Fruit fly (Drosophila melanogaster) S2 (cell line): ENCODE results near the gene CARPB.

Experiments used
- CG8478 ChIP-seq: fragments of >200 bp; optimal IDR thresholded peaks from 2 replicates; lab custom pipeline; 2018
- CTCF ChIP-seq, 2 experiments: fragments of >200 bp; optimal IDR thresholded peaks; 2 replicates each; lab custom pipeline; 2018

CARPB gene

DNA sequence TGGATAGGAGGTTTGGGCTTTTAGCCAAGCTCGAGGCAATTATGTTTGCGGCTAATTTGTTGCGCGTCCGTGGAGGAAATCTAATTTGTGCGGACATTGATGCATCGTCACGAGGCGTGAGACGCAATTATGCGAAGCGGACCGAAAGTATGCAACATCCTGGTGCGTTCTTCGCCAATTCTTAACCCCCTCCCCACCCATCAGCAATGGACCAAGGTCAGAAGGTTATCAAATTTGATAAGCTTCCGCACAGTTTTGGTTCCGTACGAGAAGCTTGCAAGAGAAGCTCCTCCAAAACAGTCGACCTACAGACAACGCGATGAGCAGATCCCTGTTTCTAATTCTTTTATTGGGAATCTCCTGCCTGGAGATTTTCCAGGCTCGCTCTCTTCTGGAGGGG is 95.1 kb downstream of the CARPB start, which contains the start of gene CG1468:
Gene CG1468 (plus strand): TSS at position 298 of the 400 bp plus-strand sequence.
- TF ChIP-seq CG8478 (no peak), CTCF (optimal IDR thresholded peaks at IDR 0.05; lab: Kevin White, UChicago) (no peak)

DNA sequence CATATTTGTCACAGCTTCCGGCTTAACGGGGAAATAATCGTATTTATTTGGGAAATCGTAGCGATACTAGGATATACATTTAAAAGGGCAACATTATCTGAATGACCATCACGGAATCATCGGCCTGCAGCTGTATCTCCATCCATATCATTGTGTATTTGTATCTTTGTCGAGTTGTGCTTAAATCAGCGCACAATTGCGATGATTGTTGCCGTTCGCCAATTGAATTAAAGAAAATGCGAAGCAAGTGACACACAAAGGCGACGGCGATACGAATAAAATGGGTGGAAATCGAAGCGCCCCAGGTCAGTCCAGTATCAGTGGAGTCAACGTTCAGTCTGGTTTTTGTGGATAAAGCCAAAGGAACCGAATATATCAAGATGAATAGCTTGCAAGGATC is 96.5 kb downstream of the CARPB start, which contains the start of gene CG9686:
Gene CG9686 (plus strand): TSS at position 301 of the 400 bp plus-strand sequence.
- no peak for TF ChIP-seq CTCF (optimal IDR thresholded peaks at IDR 0.05; lab: Kevin White, UChicago)
- TF ChIP-seq CG8478, result no peak

DNA sequence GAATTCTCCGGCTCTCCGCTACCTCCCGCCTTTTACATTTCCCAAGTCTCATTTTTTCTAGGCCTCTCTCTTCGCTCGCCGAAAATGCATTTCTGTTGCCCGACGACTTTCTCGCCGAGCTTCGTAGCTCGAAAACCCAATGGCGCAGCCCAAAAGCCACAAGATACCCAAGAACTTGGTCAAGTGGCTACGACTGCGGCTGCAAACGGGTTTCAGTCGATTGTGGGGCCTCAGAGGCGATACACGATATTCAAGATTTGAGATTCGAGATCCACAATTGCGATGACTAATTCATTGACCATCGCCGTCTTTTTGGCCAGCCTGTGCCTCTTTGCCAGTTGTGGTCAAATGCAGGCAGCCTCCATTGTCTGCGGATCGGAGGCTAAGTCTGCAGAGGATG is 98.7 kb downstream of the CARPB start, which contains the start of gene CG9689:
Gene CG9689 (plus strand): TSS at position 208 of the 400 bp plus-strand sequence.
- TF ChIP-seq CTCF (optimal IDR thresholded peaks at IDR 0.05; lab: Kevin White, UChicago), result no peak
- TF ChIP-seq CG8478, result no peak

DNA sequence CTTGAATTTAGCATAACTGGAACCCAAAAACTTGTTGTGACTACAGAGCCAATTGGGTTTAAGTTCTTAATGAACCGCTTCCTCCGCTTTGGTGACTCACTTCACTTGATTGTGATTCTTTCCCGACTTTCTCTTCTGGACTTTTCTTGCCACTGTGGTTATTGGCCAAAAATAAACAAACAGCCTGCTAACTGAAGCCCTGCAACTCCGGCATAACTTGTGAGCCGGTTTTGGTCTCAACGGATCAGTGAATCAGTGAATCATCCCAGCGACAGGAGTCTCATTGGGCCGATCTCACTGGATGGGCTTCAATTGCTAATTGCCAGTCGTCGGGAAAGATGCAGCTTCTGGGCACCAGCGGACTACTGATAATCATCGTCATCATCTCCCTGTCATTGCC is 99.9 kb downstream of the CARPB start:
- TF ChIP-seq CG8478 (no peak), CTCF (optimal IDR thresholded peaks at IDR 0.05; lab: Kevin White, UChicago) (no peak)

DNA sequence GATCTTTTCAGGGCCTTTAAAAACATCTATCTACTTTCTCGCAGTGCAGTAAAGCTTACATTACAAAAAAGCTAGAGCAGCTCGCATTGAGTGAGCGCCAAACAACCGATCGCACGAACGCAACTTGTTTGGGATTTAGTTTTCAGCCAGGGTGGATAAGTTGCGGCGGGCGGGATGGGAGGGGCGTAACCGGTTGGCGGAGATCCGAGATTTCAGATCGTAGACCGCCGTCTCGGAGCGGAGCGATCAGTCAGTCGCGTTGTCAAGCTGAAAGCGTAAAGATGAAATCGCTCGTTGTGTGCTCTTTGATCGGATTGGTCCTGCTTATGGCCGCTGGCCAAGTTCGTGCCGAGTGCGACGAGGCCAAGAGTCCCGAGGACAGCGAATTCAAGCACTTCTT is 101.2 kb downstream of the CARPB start, which contains the start of gene CG9691:
Gene CG9691 (plus strand): TSS at position 222 of the 400 bp plus-strand sequence.
- TF ChIP-seq CTCF (optimal IDR thresholded peaks at IDR 0.05; lab: Kevin White, UChicago), result no peak
- TF ChIP-seq CG8478, result no peak

DNA sequence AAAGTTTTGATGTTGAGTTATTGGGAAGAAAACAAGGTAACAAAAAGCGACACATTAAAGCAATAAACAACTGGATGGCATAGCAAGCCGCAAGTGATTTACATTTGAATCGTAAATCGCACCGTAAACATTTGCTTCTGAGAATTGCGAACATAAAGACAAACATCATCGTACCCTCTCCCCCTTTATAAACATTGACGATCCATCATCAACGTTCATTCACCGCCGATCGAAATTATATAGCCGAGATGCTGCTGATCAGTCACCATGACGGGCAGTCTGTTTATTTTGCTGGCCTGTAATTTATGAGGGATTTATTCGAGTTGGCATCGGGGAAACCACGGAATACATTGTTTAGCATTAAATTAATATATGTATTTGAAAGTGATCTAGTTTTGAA is 102.3 kb downstream of the CARPB start:
- TF ChIP-seq CG8478 (no peak), CTCF (optimal IDR thresholded peaks at IDR 0.05; lab: Kevin White, UChicago) (no peak)

DNA sequence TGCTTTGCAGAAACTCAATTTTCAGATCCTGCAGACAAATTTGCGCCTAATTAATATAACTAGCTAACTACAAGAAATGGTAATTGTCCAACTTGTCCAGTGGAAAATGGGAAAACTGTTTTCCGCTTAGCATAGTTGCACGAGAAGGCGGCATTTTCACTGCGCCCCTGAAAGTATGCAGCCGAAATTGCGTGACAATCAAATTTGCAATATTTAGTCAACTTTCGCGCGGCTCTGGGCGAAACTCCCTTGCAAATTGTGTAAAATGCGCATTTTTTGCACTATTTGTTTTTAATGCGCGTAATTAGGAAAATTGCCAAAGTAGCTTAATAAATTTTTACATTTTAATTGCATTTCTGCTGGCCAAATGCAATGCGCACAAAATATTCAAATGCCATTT is 106.7 kb downstream of the CARPB start:
- TF ChIP-seq CTCF (optimal IDR thresholded peaks at IDR 0.05; lab: Kevin White, UChicago) (no peak), CG8478 (no peak)

DNA sequence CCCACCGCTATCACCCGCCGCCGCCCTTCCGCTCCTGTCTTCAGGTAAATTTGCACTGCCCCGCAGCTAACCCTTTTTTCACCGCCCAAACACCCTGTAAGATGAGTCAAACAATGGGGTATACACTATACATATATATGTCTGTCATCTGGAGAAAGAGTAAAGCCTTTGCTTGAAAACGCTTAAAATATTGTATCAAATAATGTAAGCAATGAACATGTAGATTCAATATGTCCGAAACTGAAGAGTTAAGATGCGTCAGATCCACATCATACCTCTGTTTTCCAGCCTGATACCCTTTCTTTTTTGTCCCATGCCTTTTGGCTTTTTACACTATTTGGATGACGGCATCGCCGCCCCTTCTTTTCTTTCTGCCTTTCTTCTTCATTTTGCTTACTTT is 109.8 kb downstream of the CARPB start:
- no peak for TF ChIP-seq CTCF (optimal IDR thresholded peaks at IDR 0.05; lab: Kevin White, UChicago)

DNA sequence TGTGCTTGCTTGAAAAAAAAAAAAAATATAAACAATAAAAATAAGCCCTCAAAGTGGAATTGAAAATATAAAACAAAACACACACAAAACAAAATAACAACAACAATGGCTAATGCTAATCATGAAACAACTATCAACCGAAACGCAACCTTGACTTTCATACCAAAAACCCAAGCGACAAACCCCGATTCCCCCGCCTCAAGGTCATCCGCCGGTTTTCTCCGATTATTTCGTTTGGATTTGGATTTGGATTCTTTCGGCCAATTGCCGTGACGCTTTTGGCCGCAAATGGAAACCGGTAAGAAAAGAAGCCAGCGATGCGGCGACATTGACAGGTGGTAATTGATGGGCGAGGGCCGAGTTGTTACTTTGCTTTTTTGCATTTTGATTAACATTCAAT is 114.6 kb downstream of the CARPB start:
- TF ChIP-seq CG8478, result no peak
- TF ChIP-seq CTCF (optimal IDR thresholded peaks at IDR 0.05; lab: Kevin White, UChicago), result no peak

DNA sequence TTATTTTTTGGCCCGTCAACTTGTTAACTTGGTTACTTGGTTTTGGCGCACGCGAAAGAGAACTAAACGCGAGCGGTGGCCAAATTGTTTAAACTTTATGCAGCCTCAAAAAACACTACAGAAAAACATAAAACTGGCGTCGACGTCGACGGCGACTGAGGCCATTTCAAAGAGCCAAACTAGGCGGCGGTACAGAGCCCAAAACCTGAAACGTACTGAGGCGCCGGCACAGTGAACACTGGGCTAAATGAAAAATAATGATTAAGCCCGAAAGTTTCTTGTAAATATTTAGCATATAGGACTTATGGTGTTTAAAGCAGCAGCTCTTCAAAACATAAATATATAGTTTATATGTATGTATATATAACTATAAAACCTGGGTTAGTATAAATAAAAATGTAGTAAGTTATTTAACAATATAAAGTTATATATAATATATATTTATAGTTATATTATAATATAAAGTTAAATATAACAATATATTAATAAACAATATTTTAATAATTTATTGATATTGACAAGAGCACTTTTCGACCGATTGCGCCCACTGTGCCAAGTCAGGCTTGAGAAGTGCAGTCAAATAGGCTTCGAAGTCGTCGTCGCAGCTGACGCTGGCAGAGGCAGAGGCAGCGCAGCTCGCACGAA is 116.6 kb downstream of the CARPB start, which contains the start of gene CG15249:
Gene CG15249 (minus strand): TSS at position 51 of the 645 bp plus-strand sequence.
- TF ChIP-seq CG8478, result no peak
- TF ChIP-seq CTCF (optimal IDR thresholded peaks at IDR 0.05; lab: Kevin White, UChicago), result no peak
